Worm (Caenorhabditis elegans): ENCODE results near the gene dot-1.4.
"Not testable (repeated sequence)": the region's sequence is repeated elsewhere in the genome, so short reads cannot be mapped to it uniquely, and the experiment has no call there.

- TF ChIP-seq W03F9.2, him-1, dao-5 (tag; optimal IDR thresholded peaks at IDR 0.05): not testable (repeated sequence)
Observed at ce11 chrX:11961103-11961502, 29.6 kb upstream of the dot-1.4 start, which contains the start of gene C49F5.13.
